Worm (Caenorhabditis elegans): ENCODE measurements around the gene Y56A3A.31.

Gene Y56A3A.31

DNA sequence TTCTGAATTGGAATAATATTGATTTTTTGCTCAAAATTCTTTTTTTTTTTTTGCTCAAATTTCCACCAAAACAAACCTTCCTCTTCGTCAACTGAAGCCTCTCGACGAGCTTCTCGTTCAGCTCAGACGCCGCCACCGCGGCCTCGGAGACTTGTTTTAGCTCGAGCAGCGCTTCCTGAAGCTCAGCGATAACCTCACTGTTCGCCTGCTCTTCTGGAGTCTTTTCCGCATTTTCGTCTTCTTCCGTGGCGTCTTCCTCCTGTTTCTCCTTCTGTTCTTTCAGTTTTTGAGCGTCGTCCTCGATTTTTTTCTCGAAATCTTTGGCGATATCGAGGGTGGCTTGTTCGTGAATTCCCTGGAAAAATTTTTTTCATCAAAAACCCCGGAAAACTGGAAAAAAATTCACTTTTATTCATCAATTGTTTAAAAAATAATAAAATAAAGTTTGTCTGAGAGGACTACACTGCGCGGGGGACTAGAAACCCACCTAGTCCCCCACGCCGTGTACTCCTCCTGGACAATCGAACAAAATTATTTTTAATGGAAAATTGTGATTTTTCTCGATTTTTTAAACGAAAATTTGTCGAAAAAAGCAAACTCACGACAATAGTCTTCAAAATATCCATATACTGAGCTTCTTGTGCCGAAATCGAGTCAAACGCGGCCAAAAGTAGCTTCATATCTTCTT, 28.1 kb upstream of the Y56A3A.31 start (continued):
- peak; percentile 91 for TF ChIP-seq isw-1 (GFP tag; IDR thresholded peaks at IDR 0.05)
- TF ChIP-seq nhr-28 (tag; optimal IDR thresholded peaks at IDR 0.05), result no peak
- no peak for TF ChIP-seq pqm-1 (tag; optimal IDR thresholded peaks at IDR 0.05)
- TF ChIP-seq tlp-1 (tag; optimal IDR thresholded peaks at IDR 0.05), result no peak
- peak; percentile 70 for TF ChIP-seq skn-1 (tag; optimal IDR thresholded peaks at IDR 0.05)
- TF ChIP-seq rnt-1 (tag; optimal IDR thresholded peaks at IDR 0.05), result peak; percentile 100
- peak; percentile 90 for TF ChIP-seq ceh-88 (GFP tag; IDR thresholded peaks at IDR 0.05)
- peak in 1 of 2 experiments; percentile 62 for TF ChIP-seq mdl-1 (tag; optimal IDR thresholded peaks at IDR 0.05)
- TF ChIP-seq unc-86 (tag; optimal IDR thresholded peaks at IDR 0.05), result peak; percentile 96
- peak; percentile 91 for TF ChIP-seq vab-15 (tag; optimal IDR thresholded peaks at IDR 0.05)
- peak; percentile 66 for TF ChIP-seq C34B4.2 (tag; optimal IDR thresholded peaks at IDR 0.05)
- peak; percentile 100 for TF ChIP-seq egl-13 (tag; optimal IDR thresholded peaks at IDR 0.05)
- peak; percentile 69 for TF ChIP-seq jun-1 (tag; optimal IDR thresholded peaks at IDR 0.05)
- peak; percentile 95 for TF ChIP-seq ceh-8 (GFP tag; optimal IDR thresholded peaks at IDR 0.05)
- TF ChIP-seq nhr-90 (tag; optimal IDR thresholded peaks at IDR 0.05; ENCODE audit: poor library complexity), result peak; percentile 99
- TF ChIP-seq mab-9 (GFP tag; IDR thresholded peaks at IDR 0.05), result peak; percentile 97
- TF ChIP-seq ztf-11 (tag; optimal IDR thresholded peaks at IDR 0.05), result peak in 1 of 2 experiments; percentile 100
- peak; percentile 40 for TF ChIP-seq fkh-10 (GFP tag; optimal IDR thresholded peaks at IDR 0.05)
- TF ChIP-seq lin-13 (GFP tag; optimal IDR thresholded peaks at IDR 0.05), result peak; percentile 83
- peak; percentile 22 for TF ChIP-seq nhr-84 (tag; optimal IDR thresholded peaks at IDR 0.05)
- TF ChIP-seq unc-98 (GFP tag; IDR thresholded peaks at IDR 0.05), result peak; percentile 98
- TF ChIP-seq fkh-8 (tag; optimal IDR thresholded peaks at IDR 0.05), result peak; percentile 95
- TF ChIP-seq efl-1 (optimal IDR thresholded peaks at IDR 0.05), result peak; percentile 77 to 84
- peak; percentile 82 to 97 for TF ChIP-seq efl-1 (GFP tag; optimal IDR thresholded peaks at IDR 0.05 in 1 of 2)
- TF ChIP-seq nhr-71 (tag; optimal IDR thresholded peaks at IDR 0.05), result peak; percentile 98
- peak; percentile 100 for TF ChIP-seq ceh-90 (tag; optimal IDR thresholded peaks at IDR 0.05)
- peak in 2 of 6 experiments; percentile 48 to 55 for TF ChIP-seq elt-3 (tag; optimal IDR thresholded peaks at IDR 0.05)
- TF ChIP-seq pag-3 (tag; optimal IDR thresholded peaks at IDR 0.05; ENCODE audit: borderline replicate concordance, insufficient read depth), result no peak
- peak; percentile 100 for TF ChIP-seq fkh-4 (tag; optimal IDR thresholded peaks at IDR 0.05; ENCODE audit: borderline replicate concordance)
- peak; percentile 3 for TF ChIP-seq nhr-237 (tag; optimal IDR thresholded peaks at IDR 0.05)
- peak; percentile 90 for TF ChIP-seq elt-2 (tag; optimal IDR thresholded peaks at IDR 0.05)
- no peak for TF ChIP-seq egl-27 (tag; optimal IDR thresholded peaks at IDR 0.05)

- TF ChIP-seq efl-1 (optimal IDR thresholded peaks at IDR 0.05) (no peak), efl-1 (GFP tag; optimal IDR thresholded peaks at IDR 0.05 in 1 of 2) (peak in 1 of 2 experiments; percentile 79), blmp-1 (tag; optimal IDR thresholded peaks at IDR 0.05) (no peak), unc-98 (GFP tag; IDR thresholded peaks at IDR 0.05) (no peak), pax-3 (tag; optimal IDR thresholded peaks at IDR 0.05) (no peak), egl-13 (tag; optimal IDR thresholded peaks at IDR 0.05) (no peak), fos-1 (tag; optimal IDR thresholded peaks at IDR 0.05) (no peak), unc-86 (tag; optimal IDR thresholded peaks at IDR 0.05) (no peak)
Observed at ce11 chrIII:11946973-11947372, 27.3 kb upstream of the Y56A3A.31 start, which contains the start of gene Y56A3A.7. Gene Y56A3A.7 (minus strand): TSS chrIII:11947019.

ce11 chrIII:11947527-11947926, 26.8 kb upstream of the Y56A3A.31 start:
- peak; percentile 2 for TF ChIP-seq skn-1 (tag; optimal IDR thresholded peaks at IDR 0.05)
- no peak for TF ChIP-seq swsn-7 (tag; optimal IDR thresholded peaks at IDR 0.05)
- peak; percentile 3 for TF ChIP-seq nhr-20 (tag; optimal IDR thresholded peaks at IDR 0.05)
- peak; percentile 5 for TF ChIP-seq C16A3.4 (tag; optimal IDR thresholded peaks at IDR 0.05)
- no peak for TF ChIP-seq lin-39 (tag; optimal IDR thresholded peaks at IDR 0.05)
- peak; percentile 46 for TF ChIP-seq mep-1 (tag; optimal IDR thresholded peaks at IDR 0.05)
- TF ChIP-seq lin-35 (GFP tag; optimal IDR thresholded peaks at IDR 0.05), result peak in 1 of 2 experiments; percentile 47
- TF ChIP-seq efl-1 (optimal IDR thresholded peaks at IDR 0.05), result no peak
- TF ChIP-seq efl-1 (GFP tag; optimal IDR thresholded peaks at IDR 0.05 in 1 of 2), result peak in 1 of 2 experiments; percentile 41
